Worm (Caenorhabditis elegans) whole organism, late embryonic: ENCODE results near the gene act-1.

Source experiments
- C38D4.7 ChIP-seq: fragments of 200-800 bp; sonication (Bioruptor generic); optimal IDR thresholded peaks from 2 replicates; lab custom pipeline; 2018; ENCODE audit warnings: mild to moderate bottlenecking, missing genetic modification characterization, moderate library complexity, missing compliant biosample characterization
- K02D7.2 ChIP-seq: sonication (generic microtip); optimal IDR thresholded peaks from 2 replicates; lab custom pipeline; 2017; ENCODE audit warnings: mild to moderate bottlenecking, missing genetic modification characterization, missing compliant biosample characterization
- T23F11.4 ChIP-seq: fragments of 200-800 bp; sonication (Bioruptor generic); optimal IDR thresholded peaks from 2 replicates; lab custom pipeline; 2018; ENCODE audit warnings: mild to moderate bottlenecking, missing genetic modification characterization, missing compliant biosample characterization
- ama-1 ChIP-seq: fragments of 150-350 bp; optimal IDR thresholded peaks from 2 replicates; lab custom pipeline; 2014
- ceh-18 ChIP-seq: sonication (generic microtip); optimal IDR thresholded peaks from 2 replicates; lab custom pipeline; 2016; ENCODE audit warnings: missing genetic modification characterization, missing compliant biosample characterization
- ceh-19 ChIP-seq: fragments of 200-800 bp; sonication (Bioruptor generic); optimal IDR thresholded peaks from 2 replicates; lab custom pipeline; 2018; ENCODE audit warnings: mild to moderate bottlenecking, missing genetic modification characterization, missing compliant biosample characterization
- ceh-30 ChIP-seq: fragments of 150-350 bp; optimal IDR thresholded peaks from 2 replicates; lab custom pipeline; 2014; ENCODE audit warnings: missing biosample characterization, missing genetic modification characterization
- ceh-31 ChIP-seq: sonication (generic microtip); optimal IDR thresholded peaks from 2 replicates; lab custom pipeline; 2016; ENCODE audit warnings: missing genetic modification characterization, missing compliant biosample characterization
- ceh-45 ChIP-seq: fragments of 200-800 bp; sonication (Bioruptor generic); IDR thresholded peaks from 2 replicates; pipeline ENCODE4 v1.3.6; 2022; ENCODE audit warnings: missing genetic modification reagents, missing genetic modification characterization, missing compliant biosample characterization
- che-1 ChIP-seq: sonication (generic microtip); optimal IDR thresholded peaks from 2 replicates; lab custom pipeline; 2016; ENCODE audit warnings: mild to moderate bottlenecking, missing genetic modification characterization, missing compliant biosample characterization
- dmd-4 ChIP-seq: sonication (generic microtip); optimal IDR thresholded peaks from 2 replicates; lab custom pipeline; 2016; ENCODE audit warnings: borderline replicate concordance, missing genetic modification characterization, missing compliant biosample characterization
- dve-1 ChIP-seq: sonication (generic microtip); optimal IDR thresholded peaks from 2 replicates; lab custom pipeline; 2017; ENCODE audit warnings: antibody characterized with exemption, mild to moderate bottlenecking, missing genetic modification characterization, missing compliant biosample characterization
- elt-2 ChIP-seq: sonication (generic microtip); optimal IDR thresholded peaks from 2 replicates; lab custom pipeline; 2016; ENCODE audit warnings: missing genetic modification reagents, missing genetic modification characterization, missing compliant biosample characterization
- elt-4 ChIP-seq: sonication (generic microtip); optimal IDR thresholded peaks from 2 replicates; lab custom pipeline; 2016; ENCODE audit warnings: missing genetic modification characterization, missing compliant biosample characterization
- fkh-10 ChIP-seq: fragments of 150-350 bp; optimal IDR thresholded peaks from 2 replicates; lab custom pipeline; 2014; ENCODE audit warnings: missing biosample characterization, missing genetic modification reagents, missing genetic modification characterization
- hlh-13 ChIP-seq: fragments of 200-800 bp; sonication (Bioruptor generic); optimal IDR thresholded peaks from 2 replicates; lab custom pipeline; 2018; ENCODE audit warnings: mild to moderate bottlenecking, missing genetic modification characterization, missing compliant biosample characterization
- hlh-30 ChIP-seq: sonication (generic microtip); optimal IDR thresholded peaks from 2 replicates; lab custom pipeline; 2017; ENCODE audit warnings: antibody characterized with exemption, missing genetic modification characterization, missing compliant biosample characterization; ENCODE audit not compliant: insufficient read depth
- hlh-8 ChIP-seq: sonication (generic microtip); optimal IDR thresholded peaks from 2 replicates; lab custom pipeline; 2016; ENCODE audit warnings: missing genotype, missing genetic modification characterization, missing compliant biosample characterization
- madf-2 ChIP-seq: sonication (generic microtip); optimal IDR thresholded peaks from 2 replicates; lab custom pipeline; 2017; ENCODE audit warnings: missing genetic modification characterization, missing compliant biosample characterization
- nfya-1 ChIP-seq: sonication (generic microtip); optimal IDR thresholded peaks from 2 replicates; lab custom pipeline; 2017; ENCODE audit warnings: missing genetic modification characterization, mild to moderate bottlenecking, missing compliant biosample characterization, antibody characterized with exemption, moderate library complexity
- nhr-11 ChIP-seq: fragments of 150-350 bp; optimal IDR thresholded peaks from 2 replicates; lab custom pipeline; 2014; ENCODE audit warnings: missing biosample characterization, missing genetic modification characterization
- nhr-232 ChIP-seq: sonication (generic microtip); optimal IDR thresholded peaks from 2 replicates; lab custom pipeline; 2016; ENCODE audit warnings: missing genetic modification characterization, missing compliant biosample characterization
- odd-2 ChIP-seq: sonication (generic microtip); optimal IDR thresholded peaks from 2 replicates; lab custom pipeline; 2017; ENCODE audit warnings: antibody characterized with exemption, mild to moderate bottlenecking, missing genetic modification characterization, missing compliant biosample characterization
- pag-3 ChIP-seq: sonication (generic microtip); optimal IDR thresholded peaks from 2 replicates; lab custom pipeline; 2016; ENCODE audit warnings: missing compliant biosample characterization, missing genetic modification characterization, borderline replicate concordance
- pat-9 ChIP-seq: fragments of 200-800 bp; sonication (Bioruptor generic); optimal IDR thresholded peaks from 2 replicates; lab custom pipeline; 2018; ENCODE audit warnings: mild to moderate bottlenecking, missing genetic modification characterization, moderate library complexity, missing compliant biosample characterization
- pax-1 ChIP-seq: fragments of 150-350 bp; optimal IDR thresholded peaks from 2 replicates; lab custom pipeline; 2014; ENCODE audit warnings: missing biosample characterization, missing genetic modification characterization
- pha-4 ChIP-seq: fragments of 150-350 bp; optimal IDR thresholded peaks from 2 replicates; lab custom pipeline; 2018; ENCODE audit warnings: missing biosample characterization, missing genetic modification reagents, missing genetic modification characterization
- pqm-1 ChIP-seq: sonication (generic microtip); optimal IDR thresholded peaks from 2 replicates; lab custom pipeline; 2016; ENCODE audit warnings: missing genetic modification characterization, missing compliant biosample characterization
- rnt-1 ChIP-seq: sonication (generic microtip); optimal IDR thresholded peaks from 2 replicates; lab custom pipeline; 2016; ENCODE audit warnings: missing genetic modification characterization, missing compliant biosample characterization
- tbx-2 ChIP-seq: sonication (generic microtip); optimal IDR thresholded peaks from 2 replicates; lab custom pipeline; 2016; ENCODE audit warnings: missing genetic modification characterization, missing compliant biosample characterization
- ttx-3 ChIP-seq: sonication (generic microtip); optimal IDR thresholded peaks from 2 replicates; lab custom pipeline; 2016; ENCODE audit warnings: missing genetic modification reagents, missing genetic modification characterization, missing compliant biosample characterization
- unc-3 ChIP-seq, 2 experiments: fragments of 200-800 bp in 1 of 2; sonication (Bioruptor generic) in 1 of 2; sonication (generic microtip) in 1 of 2; conservative IDR thresholded peaks in 1 of 2; optimal IDR thresholded peaks in 1 of 2; 2 replicates each; pipeline versions ENCODE4 v1.3.6 to Lab custom; 2016 to 2022; ENCODE audit warnings: missing compliant biosample characterization in 2 of 2, missing genetic modification characterization in 2 of 2, missing genetic modification reagents in 1 of 2
- unc-42 ChIP-seq: sonication (generic microtip); optimal IDR thresholded peaks from 2 replicates; lab custom pipeline; 2016; ENCODE audit warnings: missing genotype, missing genetic modification characterization, missing compliant biosample characterization
- unc-55 ChIP-seq: sonication (generic microtip); optimal IDR thresholded peaks from 2 replicates; lab custom pipeline; 2017; ENCODE audit warnings: missing biosample characterization, missing genetic modification reagents, missing genetic modification characterization
- ztf-16 ChIP-seq: sonication (generic microtip); optimal IDR thresholded peaks from 2 replicates; lab custom pipeline; 2017; ENCODE audit warnings: missing genetic modification characterization, missing compliant biosample characterization

Gene act-1

DNA sequence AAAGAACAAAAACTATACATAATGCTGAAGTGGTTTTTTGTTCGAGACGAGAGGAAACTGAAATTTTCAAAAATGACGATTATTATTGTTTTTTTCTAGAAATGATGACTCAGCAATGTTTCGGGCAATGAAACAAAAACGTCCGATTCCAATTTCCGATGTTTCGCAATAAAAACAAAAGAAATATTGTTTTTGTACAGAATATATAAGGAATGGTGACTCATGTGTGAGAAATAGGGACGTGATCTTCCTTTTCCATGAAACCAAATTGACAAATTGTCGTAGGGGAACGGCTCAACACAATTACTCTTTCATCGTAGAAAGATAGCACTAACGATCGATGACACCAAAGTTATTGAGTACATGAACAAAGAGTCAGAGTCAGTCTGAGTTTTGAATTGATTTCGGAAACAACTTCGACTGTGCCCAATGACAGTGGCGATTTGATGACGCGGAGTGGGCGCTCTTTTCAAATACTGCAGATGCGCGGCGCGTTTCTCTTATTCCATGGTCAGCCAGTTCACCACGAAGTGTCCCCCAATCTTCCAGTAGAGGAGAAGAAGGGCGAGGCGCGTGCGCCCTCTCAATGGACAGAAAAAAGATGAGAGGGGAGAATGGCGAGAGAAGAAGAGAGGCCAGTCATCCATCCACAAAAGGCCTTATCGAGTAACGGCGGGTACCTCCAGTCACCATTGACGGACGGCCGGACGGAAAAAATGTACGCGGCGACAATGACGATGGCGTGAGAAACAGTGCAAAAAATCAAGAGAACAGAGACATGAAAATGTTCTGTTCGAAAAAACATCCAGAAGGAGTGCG lies 5.4 kb upstream of the act-1 start (continued):
- TF ChIP-seq hlh-13 (GFP tag; lab: Kevin White, UChicago) (no peak), T23F11.4 (GFP tag; lab: Kevin White, UChicago) (no peak), nhr-232 (tag; lab: Kevin White, UChicago) (no peak)

DNA sequence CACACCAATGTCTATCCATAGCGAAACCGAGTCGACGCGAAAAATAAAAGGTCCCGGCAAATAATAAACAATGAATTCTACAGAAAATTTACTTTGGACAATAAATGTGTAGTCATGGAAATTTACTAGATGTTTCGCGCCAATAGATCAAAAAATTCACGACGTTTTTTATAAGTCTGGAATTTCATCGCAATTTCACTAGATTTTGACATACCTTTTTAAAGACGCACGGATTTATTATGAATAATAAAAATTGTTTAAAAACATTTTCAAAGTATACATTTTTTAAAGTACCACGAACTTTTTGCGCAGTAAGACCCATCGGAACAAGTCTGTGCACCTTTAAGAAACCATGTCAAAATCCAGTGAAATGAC lies 4.8 kb upstream of the act-1 start:
- TF ChIP-seq che-1 (tag; lab: Kevin White, UChicago) (no peak), rnt-1 (tag; lab: Kevin White, UChicago) (no peak), T23F11.4 (GFP tag; lab: Kevin White, UChicago) (no peak), C38D4.7 (no peak), elt-2 (tag; lab: Kevin White, UChicago) (no peak), elt-4 (tag; lab: Kevin White, UChicago) (no peak), ceh-19 (no peak), odd-2 (tag; lab: Kevin White, UChicago) (no peak), dmd-4 (no peak), ceh-45 (GFP tag; lab: Robert Waterston, UW) (no peak), ttx-3 (no peak), pat-9 (no peak), pqm-1 (tag; lab: Kevin White, UChicago) (no peak), pag-3 (tag; lab: Kevin White, UChicago) (no peak), unc-3 (GFP tag; conservative IDR thresholded peaks at IDR 0.05; lab: Robert Waterston, UW) (no peak), unc-3 (tag; optimal IDR thresholded peaks at IDR 0.05; lab: Kevin White, UChicago) (no peak), madf-2 (no peak)

DNA sequence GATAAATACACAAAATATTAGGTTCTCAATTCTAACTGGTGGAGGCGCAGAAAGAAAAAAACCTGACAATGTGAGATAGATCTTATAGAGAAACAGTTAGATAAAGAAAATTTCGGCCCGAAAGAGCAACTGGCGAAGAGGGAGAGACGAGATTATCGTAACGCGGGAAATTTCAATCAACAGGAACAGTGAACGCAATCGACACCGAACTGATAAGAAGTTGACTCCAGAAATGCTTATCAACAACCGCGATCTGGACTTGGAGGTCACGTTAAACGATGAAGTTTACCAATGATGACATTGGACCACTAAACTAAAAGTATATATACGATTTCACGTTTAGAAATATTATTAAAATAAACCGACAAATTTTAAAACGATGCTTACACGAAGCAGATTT lies 4.4 kb upstream of the act-1 start:
- TF ChIP-seq ama-1 (lab: Kevin White, UChicago) (peak; percentile 23), elt-2 (tag; lab: Kevin White, UChicago) (peak; percentile 89), unc-55 (no peak)

DNA sequence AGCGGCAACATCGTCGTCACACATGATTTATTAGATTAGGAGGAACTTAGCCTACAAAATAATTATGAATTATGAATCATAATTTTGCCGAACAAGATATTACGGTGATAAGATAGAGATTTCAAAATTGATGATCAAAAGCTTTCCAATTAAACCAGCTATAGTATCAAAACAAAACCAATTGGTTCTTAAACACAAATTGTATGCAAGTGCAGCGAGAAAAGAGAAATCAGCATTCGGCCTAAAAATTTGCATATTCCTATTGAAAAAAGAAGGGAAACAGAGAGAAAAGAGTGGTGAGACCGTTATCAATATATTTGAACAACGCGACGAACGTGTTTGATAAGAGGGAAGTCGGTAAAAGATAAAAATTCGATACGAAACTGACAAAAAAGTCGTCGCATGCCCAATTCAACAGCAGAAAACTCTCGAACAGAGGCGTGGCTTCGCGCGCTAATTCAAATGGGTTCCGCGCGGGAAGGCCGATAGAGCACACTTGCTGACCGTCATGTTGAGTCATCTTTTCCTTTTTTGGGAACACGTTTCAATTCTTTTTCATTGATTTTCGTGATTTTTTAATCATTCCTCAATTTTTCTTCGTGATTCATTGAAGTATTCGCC lies 2.6 kb upstream of the act-1 start, which contains the start of gene act-2:
TSS of gene act-2 (minus strand) at position 51 of the 621 bp plus-strand sequence.
- peak; percentile 58 for TF ChIP-seq unc-42
- TF ChIP-seq T23F11.4 (GFP tag; lab: Kevin White, UChicago): no peak
- TF ChIP-seq ceh-30 (tag; lab: Kevin White, UChicago): no peak
- peak; percentile 8 for TF ChIP-seq hlh-30 (tag; lab: Kevin White, UChicago)
- peak; percentile 13 for TF ChIP-seq pax-1 (tag; lab: Kevin White, UChicago)
- no peak for TF ChIP-seq unc-55
- TF ChIP-seq K02D7.2 (tag; lab: Kevin White, UChicago): no peak
- TF ChIP-seq rnt-1 (tag; lab: Kevin White, UChicago): peak; percentile 26
- TF ChIP-seq pha-4 (tag; lab: Kevin White, UChicago): no peak
- peak; percentile 53 for TF ChIP-seq tbx-2 (tag; lab: Kevin White, UChicago)
- no peak for TF ChIP-seq nhr-232 (tag; lab: Kevin White, UChicago)
- no peak for TF ChIP-seq hlh-8 (tag; lab: Kevin White, UChicago)
- no peak for TF ChIP-seq nhr-11
- peak; percentile 91 for TF ChIP-seq elt-2 (tag; lab: Kevin White, UChicago)
- TF ChIP-seq ceh-18 (tag; lab: Kevin White, UChicago): peak; percentile 32
- peak; percentile 40 for TF ChIP-seq nfya-1 (tag; lab: Kevin White, UChicago)
- peak; percentile 37 for TF ChIP-seq ceh-31 (tag; lab: Kevin White, UChicago)
- TF ChIP-seq dve-1 (tag; lab: Kevin White, UChicago): no peak
- no peak for TF ChIP-seq fkh-10 (GFP tag; lab: Kevin White, UChicago)
- TF ChIP-seq elt-4 (tag; lab: Kevin White, UChicago): no peak
- peak; percentile 12 for TF ChIP-seq ztf-16 (tag; lab: Kevin White, UChicago)
